Fruit fly (Drosophila melanogaster): ENCODE results near the gene CG46458.

Gene CG46458

dm6 chr3R:6958320-6958840 lies at the start of gene CG46458:
Gene CG46458 (minus strand): TSS chr3R:6958370.
- TF ChIP-seq CG8478 (optimal IDR thresholded peaks at IDR 0.05), result no peak
- TF ChIP-seq CTCF (optimal IDR thresholded peaks at IDR 0.05), result no peak

dm6 chr3R:7006934-7007333 lies 48.8 kb upstream of the CG46458 start:
- TF ChIP-seq CTCF (optimal IDR thresholded peaks at IDR 0.05) (no peak), CG8478 (optimal IDR thresholded peaks at IDR 0.05) (no peak)

DNA sequence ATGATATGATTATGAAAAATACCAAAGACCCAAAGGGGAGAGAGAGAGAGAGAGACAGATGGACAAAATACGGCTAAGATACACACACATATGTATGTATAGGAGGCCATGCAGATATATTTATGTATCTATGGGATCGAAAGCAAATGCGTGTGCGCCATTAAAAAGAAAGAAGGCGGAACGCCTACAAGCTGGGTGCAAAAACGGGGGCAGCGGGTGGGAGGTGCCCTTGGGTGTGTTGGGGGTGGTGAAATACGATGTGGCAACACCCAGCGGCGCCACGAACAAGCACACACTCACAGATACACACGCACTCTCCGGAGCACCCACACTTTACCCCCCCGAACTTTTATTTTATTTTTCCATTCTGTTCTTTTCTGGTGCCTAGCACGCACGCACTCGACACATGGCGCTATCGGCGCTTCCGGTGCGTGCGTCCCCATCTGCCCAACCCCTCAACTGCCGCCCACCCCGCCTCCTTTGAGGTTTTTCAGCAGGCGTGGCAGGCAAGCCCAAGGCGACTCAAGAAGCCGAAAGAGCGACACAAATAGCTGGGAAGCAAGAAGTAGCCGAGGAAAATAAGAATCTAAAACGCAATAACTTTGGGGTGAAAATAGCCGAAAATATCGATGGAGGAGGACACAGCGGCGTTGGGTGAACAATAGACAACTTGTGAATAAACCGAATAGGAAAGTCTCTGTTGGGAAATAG lies 46.5 kb upstream of the CG46458 start:
- TF ChIP-seq CTCF (optimal IDR thresholded peaks at IDR 0.05) (no peak), CG8478 (optimal IDR thresholded peaks at IDR 0.05) (no peak)

- TF ChIP-seq CTCF (optimal IDR thresholded peaks at IDR 0.05) (peak in 1 of 2 experiments; percentile 9), CG8478 (optimal IDR thresholded peaks at IDR 0.05) (no peak)
Observed at dm6 chr3R:7000693-7001187, 42.6 kb upstream of the CG46458 start.

DNA sequence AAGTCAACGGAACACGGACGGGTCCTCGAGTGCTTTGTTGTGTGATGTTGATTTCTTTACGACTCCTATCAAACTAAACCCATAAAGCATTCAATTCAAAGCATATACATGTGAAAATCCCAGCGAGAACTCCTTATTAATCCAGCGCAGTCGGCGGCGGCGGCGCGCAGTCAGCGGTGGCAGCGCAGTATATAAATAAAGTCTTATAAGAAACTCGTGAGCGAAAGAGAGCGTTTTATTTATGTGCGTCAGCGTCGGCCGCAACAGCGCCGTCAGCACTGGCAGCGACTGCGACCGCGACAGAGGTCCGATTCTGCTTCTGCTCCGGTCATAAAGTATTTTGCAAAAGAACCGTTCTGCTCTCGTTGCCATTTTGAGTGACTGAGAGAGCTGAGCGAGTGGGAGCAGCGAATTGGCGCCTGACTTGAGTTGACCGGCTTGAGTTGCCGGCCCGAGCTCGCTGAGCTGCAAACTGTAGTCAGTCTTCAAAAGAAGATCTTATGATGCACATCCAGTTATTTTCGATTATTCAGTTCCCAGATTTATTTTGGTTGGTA lies 41.1 kb upstream of the CG46458 start, which contains the start of gene Antp:
Antp (minus strand) TSS at position 75 of the 557 bp plus-strand sequence.
- TF ChIP-seq CG8478 (optimal IDR thresholded peaks at IDR 0.05) (no peak), CTCF (optimal IDR thresholded peaks at IDR 0.05) (no peak)

- TF ChIP-seq CG8478 (optimal IDR thresholded peaks at IDR 0.05), result no peak
- no peak for TF ChIP-seq CTCF (optimal IDR thresholded peaks at IDR 0.05)
Observed at dm6 chr3R:6996926-6997325, 38.8 kb upstream of the CG46458 start.

- no peak for TF ChIP-seq CTCF (optimal IDR thresholded peaks at IDR 0.05)
- TF ChIP-seq CG8478 (optimal IDR thresholded peaks at IDR 0.05), result no peak
Observed at dm6 chr3R:6994582-6995564, 36.7 kb upstream of the CG46458 start.

DNA sequence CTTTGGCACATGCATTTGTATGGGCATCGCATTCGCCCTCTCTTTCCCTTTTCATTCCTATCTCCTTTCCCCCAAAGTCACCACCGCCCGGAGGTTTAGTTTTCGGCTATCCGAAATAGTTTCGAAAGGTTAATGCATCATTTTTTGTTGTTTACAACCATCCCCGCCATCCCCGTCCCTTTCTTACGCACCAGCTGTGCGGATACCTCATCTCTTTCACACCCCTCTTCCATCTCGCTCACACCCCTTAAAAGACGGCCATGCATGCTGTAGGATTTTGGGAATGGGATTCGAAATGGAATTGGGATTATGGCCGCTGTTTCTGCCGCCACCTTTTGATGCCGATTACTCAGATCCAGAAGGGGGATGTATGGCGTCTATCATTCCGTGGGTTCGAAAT lies 33.7 kb upstream of the CG46458 start:
- TF ChIP-seq CTCF (optimal IDR thresholded peaks at IDR 0.05), result peak in 1 of 2 experiments; percentile 31
- no peak for TF ChIP-seq CG8478 (optimal IDR thresholded peaks at IDR 0.05)

- TF ChIP-seq CG8478 (optimal IDR thresholded peaks at IDR 0.05), result no peak
- no peak for TF ChIP-seq CTCF (optimal IDR thresholded peaks at IDR 0.05)
Observed at dm6 chr3R:6990877-6991276, 32.7 kb upstream of the CG46458 start.

DNA sequence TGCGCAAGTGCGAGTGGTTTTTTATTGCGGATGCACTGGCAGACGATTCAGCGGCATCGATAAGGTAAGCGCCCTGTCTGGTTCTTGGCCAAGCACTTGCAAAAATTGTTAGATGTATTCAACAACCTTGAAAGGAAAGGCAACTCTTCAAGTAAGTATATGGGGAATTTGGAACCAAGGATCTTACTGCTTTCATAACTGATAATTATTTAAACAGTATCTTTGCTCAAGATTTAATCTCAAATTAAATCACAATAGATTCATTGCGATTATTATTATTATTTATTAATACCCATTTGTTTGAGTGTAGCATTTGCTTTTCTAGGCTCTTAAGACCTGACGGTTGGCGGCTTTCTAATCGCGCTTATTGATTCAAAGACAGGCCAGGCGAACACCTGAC lies 31.2 kb upstream of the CG46458 start:
- TF ChIP-seq CTCF (optimal IDR thresholded peaks at IDR 0.05) (no peak), CG8478 (optimal IDR thresholded peaks at IDR 0.05) (no peak)

- no peak for TF ChIP-seq CTCF (optimal IDR thresholded peaks at IDR 0.05)
- no peak for TF ChIP-seq CG8478 (optimal IDR thresholded peaks at IDR 0.05)
Observed at dm6 chr3R:6983674-6984073, 25.5 kb upstream of the CG46458 start.

DNA sequence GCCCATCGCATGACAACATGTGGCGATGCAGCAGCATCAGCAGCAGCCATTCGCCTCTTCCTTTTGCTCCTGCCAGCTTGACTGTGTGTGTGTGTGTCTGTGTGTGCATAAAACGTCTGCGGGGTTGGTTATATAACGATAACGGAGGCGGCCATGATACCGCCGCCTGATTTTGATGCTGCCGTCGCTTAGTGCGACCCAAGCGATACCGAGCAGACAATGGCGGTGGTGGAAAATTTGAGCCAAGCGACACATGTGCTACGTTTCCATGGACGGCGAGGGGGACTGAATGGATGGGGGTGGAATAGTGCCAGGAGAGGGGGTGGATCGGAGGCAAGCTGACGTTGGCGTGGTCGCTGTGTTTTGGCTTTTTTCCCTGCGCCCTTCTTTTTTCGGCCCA lies 20.2 kb upstream of the CG46458 start:
- TF ChIP-seq CTCF (optimal IDR thresholded peaks at IDR 0.05) (no peak), CG8478 (optimal IDR thresholded peaks at IDR 0.05) (no peak)

DNA sequence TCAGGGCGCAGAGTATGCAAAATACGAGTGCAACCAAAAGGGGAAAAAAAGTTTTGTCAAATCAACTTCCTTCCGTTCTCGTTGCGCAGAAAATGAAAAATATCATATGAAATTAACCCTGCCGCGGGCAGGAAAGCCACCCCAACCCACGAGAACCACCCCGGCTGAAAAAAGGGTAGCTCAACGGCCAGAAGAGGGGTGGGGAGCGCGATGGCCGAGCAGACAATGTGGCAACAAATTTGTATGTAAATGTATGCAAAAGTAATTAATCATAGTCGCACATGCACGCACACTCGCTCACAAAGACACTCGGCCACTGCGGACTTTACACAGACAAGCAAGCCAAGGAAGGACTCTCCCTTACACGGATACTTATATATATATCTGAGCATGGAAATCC lies 18.9 kb upstream of the CG46458 start:
- TF ChIP-seq CTCF (optimal IDR thresholded peaks at IDR 0.05) (no peak), CG8478 (optimal IDR thresholded peaks at IDR 0.05) (no peak)

DNA sequence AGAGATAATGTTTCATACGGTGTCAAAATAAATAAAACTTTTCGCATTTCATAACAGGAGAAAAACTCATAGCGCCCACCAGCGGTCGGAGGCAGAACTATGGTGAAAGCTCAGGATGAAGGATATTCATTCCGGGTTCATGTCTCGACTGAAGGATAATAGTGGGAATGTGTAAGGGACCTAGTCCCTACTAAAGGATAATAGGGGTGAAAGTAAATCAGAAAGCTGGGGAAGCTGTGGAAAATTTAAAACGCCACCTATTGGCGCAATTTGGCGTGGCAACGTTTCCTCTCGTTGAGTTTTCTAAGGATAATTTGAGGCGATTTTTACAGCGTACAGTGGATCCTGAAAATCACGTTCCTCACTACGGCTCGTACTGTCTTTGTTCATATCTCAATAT lies 15.1 kb upstream of the CG46458 start:
- peak; percentile 95 to 98 for TF ChIP-seq CTCF (optimal IDR thresholded peaks at IDR 0.05)
- TF ChIP-seq CG8478 (optimal IDR thresholded peaks at IDR 0.05), result no peak

dm6 chr3R:6970531-6970930 lies 12.4 kb upstream of the CG46458 start:
- TF ChIP-seq CG8478 (optimal IDR thresholded peaks at IDR 0.05) (no peak), CTCF (optimal IDR thresholded peaks at IDR 0.05) (peak; percentile 86 to 88)
